Worm (Caenorhabditis elegans): Measurements from ENCODE around the gene R08D7.5.

Gene R08D7.5

DNA sequence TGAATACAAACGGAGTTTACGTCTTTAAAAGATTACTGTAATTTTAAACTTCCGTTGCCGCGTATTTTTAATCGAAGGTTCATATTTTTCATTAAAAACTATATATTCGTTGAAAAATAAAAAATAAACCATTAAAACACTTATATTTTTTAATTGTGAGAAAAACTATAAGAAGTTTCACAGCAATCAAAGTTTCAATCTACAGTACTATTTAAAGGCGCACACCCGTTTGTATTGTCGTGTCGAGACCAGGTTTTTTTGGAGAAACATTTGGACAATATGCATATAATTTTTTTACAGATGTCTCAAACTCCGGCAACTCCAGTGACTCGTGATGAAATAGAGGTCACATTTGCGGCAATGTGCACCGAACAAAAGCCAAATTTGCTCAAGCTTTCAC lies at the start of gene R08D7.5:
R08D7.5 (plus strand) TSS at position 301 of the 400 bp plus-strand sequence.
- TF ChIP-seq flt-1 (GFP tag; IDR thresholded peaks at IDR 0.05) (no peak), ref-1 (GFP tag; conservative IDR thresholded peaks at IDR 0.05) (no peak), klf-2 (GFP tag; conservative IDR thresholded peaks at IDR 0.05) (no peak), tab-1 (GFP tag; IDR thresholded peaks at IDR 0.05) (no peak), ztf-29 (GFP tag; IDR thresholded peaks at IDR 0.05) (no peak), cog-1 (tag; optimal IDR thresholded peaks at IDR 0.05) (no peak), ztf-23 (GFP tag; IDR thresholded peaks at IDR 0.05) (no peak), med-1 (GFP tag; optimal IDR thresholded peaks at IDR 0.05; ENCODE audit: insufficient read depth) (no peak), T22C8.4 (GFP tag; IDR thresholded peaks at IDR 0.05) (no peak)

DNA sequence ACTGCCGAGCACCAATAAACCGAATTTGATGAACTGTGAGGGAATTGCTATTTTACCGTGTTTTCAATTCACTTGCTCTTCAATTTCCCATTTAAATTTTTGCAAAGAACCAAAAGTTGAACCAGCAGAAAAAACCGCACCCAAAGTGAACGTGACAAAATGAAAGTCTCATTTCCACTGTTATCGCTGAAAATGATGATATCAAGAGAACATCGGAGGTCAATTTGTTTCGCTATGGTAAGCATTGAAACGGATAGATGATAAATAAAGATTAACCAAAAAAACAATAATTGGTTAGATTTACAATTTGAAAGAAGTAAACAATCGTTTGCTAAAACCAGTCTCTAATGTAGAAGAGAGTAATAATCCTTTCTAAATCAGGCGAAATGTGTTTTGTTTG lies 48.4 kb upstream of the R08D7.5 start:
- TF ChIP-seq T22C8.4 (GFP tag; IDR thresholded peaks at IDR 0.05) (no peak), flt-1 (GFP tag; IDR thresholded peaks at IDR 0.05) (no peak)

DNA sequence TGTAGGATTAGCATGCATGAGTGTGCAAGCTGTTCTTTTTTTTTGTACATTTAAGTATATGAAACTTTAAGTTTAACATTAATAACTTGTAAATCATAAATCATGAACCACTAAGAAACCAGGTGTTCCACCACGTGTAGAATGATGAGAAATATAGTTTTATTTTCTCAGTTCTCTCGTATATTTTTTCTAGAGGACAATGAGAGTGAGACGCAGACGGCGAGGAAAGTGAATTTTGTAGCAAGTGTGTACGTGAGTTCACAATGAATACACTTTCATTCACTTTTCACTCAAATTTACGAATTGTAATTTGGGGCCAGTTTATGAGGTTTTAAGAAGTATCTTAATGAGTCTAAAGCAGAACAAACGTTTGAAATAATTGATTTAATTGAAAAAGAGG lies 47.4 kb upstream of the R08D7.5 start:
- no peak for TF ChIP-seq med-1 (GFP tag; optimal IDR thresholded peaks at IDR 0.05; ENCODE audit: insufficient read depth)
- no peak for TF ChIP-seq flt-1 (GFP tag; IDR thresholded peaks at IDR 0.05)
- TF ChIP-seq tab-1 (GFP tag; IDR thresholded peaks at IDR 0.05), result no peak
- TF ChIP-seq klf-2 (GFP tag; conservative IDR thresholded peaks at IDR 0.05), result no peak
- no peak for TF ChIP-seq ref-1 (GFP tag; conservative IDR thresholded peaks at IDR 0.05)
- TF ChIP-seq ztf-23 (GFP tag; IDR thresholded peaks at IDR 0.05), result no peak
- TF ChIP-seq cog-1 (tag; optimal IDR thresholded peaks at IDR 0.05), result no peak
- no peak for TF ChIP-seq ztf-29 (GFP tag; IDR thresholded peaks at IDR 0.05)
- no peak for TF ChIP-seq T22C8.4 (GFP tag; IDR thresholded peaks at IDR 0.05)

DNA sequence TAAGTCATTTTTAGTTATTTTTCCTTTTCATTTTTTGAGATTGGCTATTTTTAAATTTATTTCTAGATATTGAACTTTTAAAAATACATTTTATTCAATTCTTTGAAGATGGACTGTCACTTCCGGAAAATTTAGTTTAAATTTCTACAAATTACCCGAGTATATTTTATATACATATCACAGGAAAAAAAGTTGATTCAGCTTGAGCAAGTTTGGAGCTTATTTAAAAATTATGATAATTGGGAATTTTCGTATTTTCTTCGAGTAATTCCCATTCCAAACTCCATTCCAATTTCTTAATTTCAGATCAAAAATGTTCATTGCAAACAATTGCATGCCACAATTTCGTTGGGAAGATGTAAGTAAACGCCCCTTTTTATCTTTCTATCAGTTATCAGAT lies 44.2 kb upstream of the R08D7.5 start, which contains the start of gene arrd-15:
arrd-15 (plus strand) TSS at position 301 of the 400 bp plus-strand sequence.
- TF ChIP-seq T22C8.4 (GFP tag; IDR thresholded peaks at IDR 0.05), result no peak
- TF ChIP-seq ztf-23 (GFP tag; IDR thresholded peaks at IDR 0.05), result no peak
- no peak for TF ChIP-seq cog-1 (tag; optimal IDR thresholded peaks at IDR 0.05)
- no peak for TF ChIP-seq ref-1 (GFP tag; conservative IDR thresholded peaks at IDR 0.05)
- no peak for TF ChIP-seq tab-1 (GFP tag; IDR thresholded peaks at IDR 0.05)
- no peak for TF ChIP-seq ztf-29 (GFP tag; IDR thresholded peaks at IDR 0.05)
- no peak for TF ChIP-seq flt-1 (GFP tag; IDR thresholded peaks at IDR 0.05)
- no peak for TF ChIP-seq klf-2 (GFP tag; conservative IDR thresholded peaks at IDR 0.05)
- no peak for TF ChIP-seq med-1 (GFP tag; optimal IDR thresholded peaks at IDR 0.05; ENCODE audit: insufficient read depth)

DNA sequence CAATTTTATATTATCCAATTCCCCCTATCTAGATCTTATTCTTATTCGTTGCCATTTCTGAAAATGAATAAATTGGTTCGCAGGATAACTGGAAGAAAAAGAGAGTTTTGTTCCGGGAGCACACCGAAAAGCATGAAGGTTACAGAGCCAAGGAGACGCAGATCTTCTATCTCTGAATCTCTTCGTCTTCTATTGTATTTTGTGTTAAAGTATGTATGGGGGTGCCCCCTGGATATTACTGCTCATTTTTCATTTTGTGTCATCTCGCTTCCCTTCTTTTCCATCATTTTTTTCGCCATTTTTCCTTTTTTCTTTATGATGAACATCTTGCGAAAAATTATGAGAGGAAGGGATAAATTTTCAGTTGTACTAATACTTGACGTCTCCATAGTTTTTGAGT lies 40.2 kb upstream of the R08D7.5 start:
- TF ChIP-seq ztf-23 (GFP tag; IDR thresholded peaks at IDR 0.05), result no peak
- TF ChIP-seq med-1 (GFP tag; optimal IDR thresholded peaks at IDR 0.05; ENCODE audit: insufficient read depth), result no peak
- no peak for TF ChIP-seq T22C8.4 (GFP tag; IDR thresholded peaks at IDR 0.05)
- no peak for TF ChIP-seq flt-1 (GFP tag; IDR thresholded peaks at IDR 0.05)
- TF ChIP-seq ztf-29 (GFP tag; IDR thresholded peaks at IDR 0.05), result no peak
- no peak for TF ChIP-seq klf-2 (GFP tag; conservative IDR thresholded peaks at IDR 0.05)
- TF ChIP-seq ref-1 (GFP tag; conservative IDR thresholded peaks at IDR 0.05), result no peak
- TF ChIP-seq cog-1 (tag; optimal IDR thresholded peaks at IDR 0.05), result no peak
- no peak for TF ChIP-seq tab-1 (GFP tag; IDR thresholded peaks at IDR 0.05)

DNA sequence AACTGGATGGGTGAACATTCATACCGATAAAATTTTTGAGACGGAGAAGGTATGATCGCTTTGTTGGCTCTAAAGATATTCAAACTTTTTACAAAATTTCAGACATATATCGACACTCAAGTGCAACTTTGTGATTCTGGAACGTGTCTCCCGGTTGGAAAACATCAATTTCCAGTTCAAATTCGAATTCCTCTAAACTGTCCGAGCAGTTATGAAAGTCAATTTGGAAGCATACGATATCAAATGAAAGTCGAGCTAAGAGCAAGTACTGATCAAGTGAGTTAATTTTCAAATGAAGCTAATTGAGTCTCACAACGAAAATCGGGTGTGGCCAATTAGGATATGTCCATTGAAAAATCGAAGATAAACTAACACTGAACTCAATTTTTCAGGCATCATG lies 39.5 kb upstream of the R08D7.5 start:
- no peak for TF ChIP-seq klf-2 (GFP tag; conservative IDR thresholded peaks at IDR 0.05)
- TF ChIP-seq med-1 (GFP tag; optimal IDR thresholded peaks at IDR 0.05; ENCODE audit: insufficient read depth), result no peak
- TF ChIP-seq T22C8.4 (GFP tag; IDR thresholded peaks at IDR 0.05), result no peak
- no peak for TF ChIP-seq tab-1 (GFP tag; IDR thresholded peaks at IDR 0.05)
- no peak for TF ChIP-seq ztf-23 (GFP tag; IDR thresholded peaks at IDR 0.05)
- no peak for TF ChIP-seq cog-1 (tag; optimal IDR thresholded peaks at IDR 0.05)
- no peak for TF ChIP-seq ztf-29 (GFP tag; IDR thresholded peaks at IDR 0.05)
- no peak for TF ChIP-seq flt-1 (GFP tag; IDR thresholded peaks at IDR 0.05)
- no peak for TF ChIP-seq ref-1 (GFP tag; conservative IDR thresholded peaks at IDR 0.05)

DNA sequence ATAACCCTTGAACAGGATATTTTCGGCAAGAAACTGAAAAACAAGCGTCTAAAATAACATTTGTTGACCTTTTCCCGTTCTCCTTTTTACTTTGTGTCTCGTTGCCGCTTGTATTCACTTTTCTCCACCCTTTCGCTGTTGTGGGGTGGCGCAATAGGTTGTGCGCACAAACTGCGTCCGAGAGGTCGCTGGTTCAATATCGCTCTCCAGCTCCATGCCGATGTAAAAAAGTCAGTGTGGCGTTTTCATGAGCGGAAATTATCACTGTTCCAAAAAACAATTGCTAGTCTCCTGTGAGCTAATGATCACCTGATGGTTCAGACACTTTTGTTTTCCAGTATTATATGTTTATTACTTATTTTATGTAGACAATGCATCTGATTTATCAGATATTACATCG lies 36.4 kb upstream of the R08D7.5 start:
- peak; percentile 92 for TF ChIP-seq klf-2 (GFP tag; conservative IDR thresholded peaks at IDR 0.05)
- TF ChIP-seq tab-1 (GFP tag; IDR thresholded peaks at IDR 0.05), result peak; percentile 93
- peak; percentile 89 for TF ChIP-seq ref-1 (GFP tag; conservative IDR thresholded peaks at IDR 0.05)
- peak; percentile 87 for TF ChIP-seq T22C8.4 (GFP tag; IDR thresholded peaks at IDR 0.05)
- peak; percentile 94 for TF ChIP-seq ztf-29 (GFP tag; IDR thresholded peaks at IDR 0.05)
- peak; percentile 54 for TF ChIP-seq med-1 (GFP tag; optimal IDR thresholded peaks at IDR 0.05; ENCODE audit: insufficient read depth)
- TF ChIP-seq ztf-23 (GFP tag; IDR thresholded peaks at IDR 0.05), result peak; percentile 95
- peak; percentile 96 for TF ChIP-seq flt-1 (GFP tag; IDR thresholded peaks at IDR 0.05)
- TF ChIP-seq cog-1 (tag; optimal IDR thresholded peaks at IDR 0.05), result peak; percentile 91

DNA sequence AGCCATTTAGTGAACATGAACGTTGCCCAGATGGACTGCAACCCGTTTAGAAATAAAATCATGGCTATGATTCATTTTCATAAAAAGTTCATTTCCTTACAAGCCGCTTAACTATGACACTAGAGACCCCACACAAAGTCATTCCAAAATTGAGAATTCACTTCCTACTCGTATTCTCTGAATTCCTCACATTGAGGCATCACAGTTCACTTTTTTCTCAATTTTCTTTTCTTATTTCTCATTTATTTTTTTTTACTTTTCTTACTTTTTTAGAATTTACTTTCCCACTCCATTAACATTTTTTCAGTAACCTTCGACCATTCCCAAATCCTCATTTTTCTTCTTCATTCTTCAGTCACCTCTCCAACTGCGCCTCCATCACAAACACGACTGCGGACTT lies 29.6 kb upstream of the R08D7.5 start, which contains the start of gene dhrr-1:
dhrr-1 (plus strand) TSS at position 301 of the 400 bp plus-strand sequence.
- TF ChIP-seq ztf-29 (GFP tag; IDR thresholded peaks at IDR 0.05) (no peak), T22C8.4 (GFP tag; IDR thresholded peaks at IDR 0.05) (no peak), ztf-23 (GFP tag; IDR thresholded peaks at IDR 0.05) (no peak), med-1 (GFP tag; optimal IDR thresholded peaks at IDR 0.05; ENCODE audit: insufficient read depth) (no peak), ref-1 (GFP tag; conservative IDR thresholded peaks at IDR 0.05) (no peak), tab-1 (GFP tag; IDR thresholded peaks at IDR 0.05) (no peak), flt-1 (GFP tag; IDR thresholded peaks at IDR 0.05) (no peak), klf-2 (GFP tag; conservative IDR thresholded peaks at IDR 0.05) (no peak), cog-1 (tag; optimal IDR thresholded peaks at IDR 0.05) (no peak)

DNA sequence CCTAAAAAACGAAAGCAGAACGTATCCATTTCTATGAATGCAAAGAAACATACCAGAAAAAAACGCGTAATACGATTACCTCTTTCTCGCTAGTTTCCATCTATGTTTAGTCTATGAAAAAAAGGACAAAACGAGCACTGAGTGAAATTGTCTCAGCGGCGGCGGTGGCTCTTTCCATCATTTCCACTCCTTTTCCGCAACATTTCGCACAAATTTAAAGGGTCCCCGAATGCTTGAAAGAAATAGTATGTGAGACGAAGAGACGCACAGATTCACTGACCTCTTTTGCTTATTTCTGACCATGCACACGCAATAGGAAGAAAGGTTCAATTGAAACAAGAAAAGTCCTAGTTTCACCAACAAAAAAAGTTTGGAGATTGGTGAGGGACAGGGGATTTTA lies 27.6 kb upstream of the R08D7.5 start:
- TF ChIP-seq flt-1 (GFP tag; IDR thresholded peaks at IDR 0.05) (no peak), tab-1 (GFP tag; IDR thresholded peaks at IDR 0.05) (no peak), ref-1 (GFP tag; conservative IDR thresholded peaks at IDR 0.05) (no peak), T22C8.4 (GFP tag; IDR thresholded peaks at IDR 0.05) (no peak), cog-1 (tag; optimal IDR thresholded peaks at IDR 0.05) (no peak), med-1 (GFP tag; optimal IDR thresholded peaks at IDR 0.05; ENCODE audit: insufficient read depth) (no peak), ztf-29 (GFP tag; IDR thresholded peaks at IDR 0.05) (no peak)

DNA sequence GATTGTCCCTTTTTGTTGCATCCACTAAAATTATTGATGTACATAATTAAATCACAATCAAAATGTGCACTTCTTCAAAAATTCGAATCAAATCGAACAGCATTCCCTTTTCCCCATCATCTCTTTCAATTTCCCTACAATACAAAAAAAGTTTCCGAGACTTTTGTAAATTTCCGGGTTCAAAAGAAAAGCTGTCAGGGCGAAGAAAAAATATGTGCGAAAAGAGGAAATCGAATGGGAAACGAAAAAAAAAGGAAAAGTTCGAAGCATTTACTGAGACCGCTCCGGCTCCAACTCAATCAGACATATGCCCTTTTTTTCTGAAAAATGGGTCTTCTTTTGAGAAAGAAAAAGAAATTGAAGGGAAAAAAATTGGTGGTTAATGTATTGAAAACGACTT lies 24.8 kb upstream of the R08D7.5 start:
- TF ChIP-seq cog-1 (tag; optimal IDR thresholded peaks at IDR 0.05) (no peak), med-1 (GFP tag; optimal IDR thresholded peaks at IDR 0.05; ENCODE audit: insufficient read depth) (no peak), ztf-29 (GFP tag; IDR thresholded peaks at IDR 0.05) (no peak), klf-2 (GFP tag; conservative IDR thresholded peaks at IDR 0.05) (no peak), flt-1 (GFP tag; IDR thresholded peaks at IDR 0.05) (no peak), tab-1 (GFP tag; IDR thresholded peaks at IDR 0.05) (no peak), T22C8.4 (GFP tag; IDR thresholded peaks at IDR 0.05) (no peak), ztf-23 (GFP tag; IDR thresholded peaks at IDR 0.05) (no peak), ref-1 (GFP tag; conservative IDR thresholded peaks at IDR 0.05) (no peak)

Data from whole organism, midembryonic.